Fruit fly (Drosophila melanogaster) whole organism, embryonic: ENCODE data around the gene CSN6.
A peak's percentile ranks its signal among the peaks of the same experiment; 100 is the strongest.

Source experiments
- Asciz ChIP-seq: fragments of 200-800 bp; sonication (Bioruptor generic); optimal IDR thresholded peaks from 2 replicates; lab custom pipeline; 2017; ENCODE audit warnings: missing biosample characterization, mild to moderate bottlenecking, missing genetic modification characterization, missing genetic modification reagents
- BtbVII ChIP-seq: fragments of 200-800 bp; sonication (Bioruptor generic); optimal IDR thresholded peaks from 3 replicates; lab custom pipeline; 2017; ENCODE audit warnings: missing biosample characterization, mild to moderate bottlenecking, missing genetic modification characterization
- CG1024 ChIP-seq: fragments of 200-800 bp; sonication (Bioruptor generic); IDR thresholded peaks from 2 replicates; pipeline ENCODE4 v1.3.6; 2022; ENCODE audit warnings: missing biosample characterization, missing genetic modification characterization
- CG11723 ChIP-seq: fragments of 200-800 bp; sonication (Bioruptor generic); optimal IDR thresholded peaks from 2 replicates; lab custom pipeline; 2017; ENCODE audit warnings: missing biosample characterization, mild to moderate bottlenecking, missing genetic modification characterization
- CG12104 ChIP-seq: fragments of 200-800 bp; sonication (Bioruptor generic); optimal IDR thresholded peaks from 3 replicates; lab custom pipeline; 2016; ENCODE audit warnings: missing biosample characterization, missing genetic modification characterization
- CG12219 ChIP-seq: fragments of 200-800 bp; sonication (Bioruptor generic); optimal IDR thresholded peaks from 3 replicates; lab custom pipeline; 2018; ENCODE audit warnings: missing biosample characterization, mild to moderate bottlenecking, missing genetic modification characterization
- CG13624 ChIP-seq: fragments of 200-800 bp; sonication (Bioruptor generic); optimal IDR thresholded peaks from 2 replicates; lab custom pipeline; 2016; ENCODE audit warnings: missing biosample characterization, missing genetic modification characterization
- CG14710 ChIP-seq: fragments of 200-800 bp; sonication (Bioruptor generic); optimal IDR thresholded peaks from 3 replicates; lab custom pipeline; 2019; ENCODE audit warnings: missing biosample characterization, mild to moderate bottlenecking, missing genetic modification characterization, moderate library complexity
- CG16863 ChIP-seq: fragments of 200-800 bp; sonication (Bioruptor generic); optimal IDR thresholded peaks from 3 replicates; lab custom pipeline; 2016; ENCODE audit warnings: missing biosample characterization, missing genetic modification characterization
- CG1792 ChIP-seq: fragments of 200-800 bp; sonication (Bioruptor generic); optimal IDR thresholded peaks from 2 replicates; lab custom pipeline; 2016; ENCODE audit warnings: missing biosample characterization, missing genetic modification characterization
- CG2875 ChIP-seq: fragments of 200-800 bp; sonication (Bioruptor generic); optimal IDR thresholded peaks from 2 replicates; lab custom pipeline; 2017; ENCODE audit warnings: missing biosample characterization, mild to moderate bottlenecking, missing genetic modification characterization, missing genetic modification reagents
- CG33213 ChIP-seq: fragments of 200-800 bp; sonication (Bioruptor generic); optimal IDR thresholded peaks from 3 replicates; lab custom pipeline; 2016; ENCODE audit warnings: missing biosample characterization, missing genetic modification characterization
- CG6175 ChIP-seq: fragments of 200-800 bp; sonication (Bioruptor generic); IDR thresholded peaks from 3 replicates; pipeline ENCODE4 v1.3.6; 2022; ENCODE audit warnings: missing biosample characterization, missing genetic modification characterization
- CG6254 ChIP-seq: fragments of 200-800 bp; sonication (Bioruptor generic); optimal IDR thresholded peaks from 3 replicates; lab custom pipeline; 2017; ENCODE audit warnings: mild to moderate bottlenecking, missing biosample characterization, missing genetic modification reagents, missing genetic modification characterization
- CG6813 ChIP-seq: fragments of 200-800 bp; sonication (Bioruptor generic); optimal IDR thresholded peaks from 2 replicates; lab custom pipeline; 2017; ENCODE audit warnings: missing biosample characterization, missing genetic modification characterization, mild to moderate bottlenecking, moderate library complexity, missing genetic modification reagents
- CG7357 ChIP-seq: fragments of 200-800 bp; sonication (Bioruptor generic); IDR thresholded peaks from 3 replicates; pipeline ENCODE4 v1.3.6; 2022; ENCODE audit warnings: missing biosample characterization, missing genetic modification characterization
- CG7372 ChIP-seq: fragments of 200-800 bp; sonication (Bioruptor generic); IDR thresholded peaks from 2 replicates; pipeline ENCODE4 v1.3.6; 2022; ENCODE audit warnings: missing biosample characterization, missing genetic modification characterization
- CG9727 ChIP-seq: fragments of 200-800 bp; sonication (Bioruptor generic); optimal IDR thresholded peaks from 3 replicates; lab custom pipeline; 2017; ENCODE audit warnings: missing biosample characterization, mild to moderate bottlenecking, missing genetic modification characterization
- CG9876 ChIP-seq: fragments of 200-800 bp; sonication (Bioruptor generic); optimal IDR thresholded peaks from 2 replicates; lab custom pipeline; 2016; ENCODE audit warnings: missing biosample characterization, missing genetic modification characterization
- Camta ChIP-seq: fragments of 200-800 bp; sonication (Bioruptor generic); optimal IDR thresholded peaks from 2 replicates; lab custom pipeline; 2016; ENCODE audit warnings: missing biosample characterization, missing genetic modification characterization
- Dek ChIP-seq: fragments of 200-800 bp; sonication (Bioruptor generic); optimal IDR thresholded peaks from 3 replicates; lab custom pipeline; 2019; ENCODE audit warnings: missing biosample characterization, mild to moderate bottlenecking, missing genetic modification characterization, moderate library complexity
- Fer3 ChIP-seq: fragments of 200-800 bp; sonication (Bioruptor generic); optimal IDR thresholded peaks from 2 replicates; lab custom pipeline; 2018; ENCODE audit warnings: missing biosample characterization, mild to moderate bottlenecking, missing genetic modification characterization, moderate library complexity
- Oaz ChIP-seq: fragments of 200-800 bp; sonication (Bioruptor generic); IDR thresholded peaks from 2 replicates; pipeline ENCODE4 v1.3.6; 2022; ENCODE audit warnings: missing biosample characterization, missing genetic modification characterization
- Opbp ChIP-seq: fragments of 200-800 bp; sonication (Bioruptor generic); IDR thresholded peaks from 3 replicates; pipeline ENCODE4 v1.3.6; 2022; ENCODE audit warnings: missing biosample characterization, missing genetic modification characterization; ENCODE audit not compliant: partially characterized antibody
- Optix ChIP-seq: fragments of 200-800 bp; sonication (Bioruptor generic); IDR thresholded peaks from 3 replicates; pipeline ENCODE4 v1.3.6; 2022; ENCODE audit warnings: missing biosample characterization, missing genetic modification characterization
- Ptx1 ChIP-seq: fragments of 200-800 bp; sonication (Bioruptor generic); IDR thresholded peaks from 2 replicates; pipeline ENCODE4 v1.3.6; 2022; ENCODE audit warnings: missing biosample characterization, missing genetic modification characterization
- Rfx ChIP-seq: fragments of 200-800 bp; sonication (Bioruptor generic); IDR thresholded peaks from 2 replicates; pipeline ENCODE4 v1.3.6; 2022; ENCODE audit warnings: missing biosample characterization, missing genetic modification characterization
- Rx ChIP-seq: fragments of 200-800 bp; sonication (Bioruptor generic); IDR thresholded peaks from 2 replicates; pipeline ENCODE4 v1.3.6; 2022; ENCODE audit warnings: missing biosample characterization, missing genetic modification characterization
- Sry-δ ChIP-seq: fragments of 200-800 bp; sonication (Bioruptor generic); optimal IDR thresholded peaks from 2 replicates; lab custom pipeline; 2016; ENCODE audit warnings: missing biosample characterization, missing genetic modification characterization
- Ssrp ChIP-seq: fragments of 200-800 bp; sonication (Bioruptor generic); optimal IDR thresholded peaks from 2 replicates; lab custom pipeline; 2018; ENCODE audit warnings: missing biosample characterization, mild to moderate bottlenecking, missing genetic modification characterization, moderate library complexity
- Xbp1 ChIP-seq: fragments of 200-800 bp; sonication (Bioruptor generic); optimal IDR thresholded peaks from 3 replicates; lab custom pipeline; 2016; ENCODE audit warnings: missing biosample characterization, mild to moderate bottlenecking, missing genetic modification characterization
- ase ChIP-seq: fragments of 200-800 bp; sonication (Bioruptor generic); IDR thresholded peaks from 3 replicates; pipeline ENCODE4 v1.3.6; 2022; ENCODE audit warnings: missing biosample characterization, missing genetic modification characterization
- bab2 ChIP-seq: fragments of 200-800 bp; sonication (Bioruptor generic); optimal IDR thresholded peaks from 2 replicates; lab custom pipeline; 2016; ENCODE audit warnings: missing biosample characterization, missing genetic modification characterization
- chinmo ChIP-seq: fragments of 200-800 bp; sonication (Bioruptor generic); IDR thresholded peaks from 4 replicates; pipeline ENCODE4 v1.3.6; 2022; ENCODE audit warnings: missing biosample characterization, missing genetic modification characterization; ENCODE audit not compliant: partially characterized antibody
- chn ChIP-seq: fragments of 200-800 bp; sonication (Bioruptor generic); optimal IDR thresholded peaks from 2 replicates; lab custom pipeline; 2016; ENCODE audit warnings: missing biosample characterization, missing genetic modification characterization
- ci ChIP-seq: fragments of 200-800 bp; sonication (Bioruptor generic); IDR thresholded peaks from 3 replicates; pipeline ENCODE4 v1.3.6; 2022; ENCODE audit warnings: missing biosample characterization, missing genetic modification characterization
- crc ChIP-seq: fragments of 200-800 bp; sonication (Bioruptor generic); optimal IDR thresholded peaks from 2 replicates; lab custom pipeline; 2016; ENCODE audit warnings: missing biosample characterization, missing genetic modification characterization
- dmrt11E ChIP-seq: fragments of 200-800 bp; sonication (Bioruptor generic); optimal IDR thresholded peaks from 3 replicates; lab custom pipeline; 2018; ENCODE audit warnings: missing biosample characterization, mild to moderate bottlenecking, missing genetic modification characterization, moderate library complexity
- dmrt99B ChIP-seq: fragments of 200-800 bp; sonication (Bioruptor generic); optimal IDR thresholded peaks from 2 replicates; lab custom pipeline; 2018; ENCODE audit warnings: missing biosample characterization, mild to moderate bottlenecking, missing genetic modification characterization, moderate library complexity
- dpn ChIP-seq, 2 experiments: fragments of 200-800 bp; sonication (Bioruptor generic); optimal IDR thresholded peaks; 3 replicates each; lab custom pipeline; 2016; ENCODE audit warnings: missing biosample characterization in 2 of 2, missing genetic modification characterization in 2 of 2
- gsb ChIP-seq: fragments of 200-800 bp; sonication (Bioruptor generic); IDR thresholded peaks from 2 replicates; pipeline ENCODE4 v1.3.6; 2022; ENCODE audit warnings: missing biosample characterization, missing genetic modification characterization
- hbn ChIP-seq: fragments of 200-800 bp; sonication (Bioruptor generic); IDR thresholded peaks from 2 replicates; pipeline ENCODE4 v1.3.6; 2022; ENCODE audit warnings: missing biosample characterization, missing genetic modification characterization; ENCODE audit not compliant: partially characterized antibody
- ken ChIP-seq: fragments of 200-800 bp; sonication (Bioruptor generic); IDR thresholded peaks from 3 replicates; pipeline ENCODE4 v1.3.6; 2022; ENCODE audit warnings: missing biosample characterization, missing genetic modification characterization
- mam ChIP-seq: fragments of 200-800 bp; sonication (Bioruptor generic); optimal IDR thresholded peaks from 3 replicates; lab custom pipeline; 2016; ENCODE audit warnings: missing biosample characterization, missing genetic modification characterization
- nmo ChIP-seq: fragments of 200-800 bp; sonication (Bioruptor generic); optimal IDR thresholded peaks from 2 replicates; lab custom pipeline; 2018; ENCODE audit warnings: missing biosample characterization, mild to moderate bottlenecking, missing genetic modification characterization, moderate library complexity
- nom ChIP-seq: fragments of 200-800 bp; sonication (Bioruptor generic); optimal IDR thresholded peaks from 2 replicates; lab custom pipeline; 2017; ENCODE audit warnings: missing biosample characterization, missing genetic modification characterization, mild to moderate bottlenecking, moderate library complexity, missing genetic modification reagents
- pb ChIP-seq: fragments of 200-800 bp; sonication (Bioruptor generic); optimal IDR thresholded peaks from 3 replicates; lab custom pipeline; 2016; ENCODE audit warnings: missing biosample characterization, missing genetic modification characterization
- psq ChIP-seq: fragments of 200-800 bp; sonication (Bioruptor generic); optimal IDR thresholded peaks from 2 replicates; lab custom pipeline; 2017; ENCODE audit warnings: missing biosample characterization, missing genetic modification characterization
- sc ChIP-seq, 3 experiments: fragments of >200 bp in 2 of 3; fragments of 200-800 bp in 1 of 3; sonication (Bioruptor generic) in 1 of 3; optimal IDR thresholded peaks; 2 replicates in 2 of 3; 3 replicates in 1 of 3; lab custom pipeline; 2017; ENCODE audit warnings: mild to moderate bottlenecking in 1 of 3, missing biosample characterization in 1 of 3, missing genetic modification characterization in 1 of 3, missing genetic modification reagents in 1 of 3
- sens ChIP-seq: fragments of 200-800 bp; sonication (Bioruptor generic); peaks from one replicate; lab custom pipeline; 2016; ENCODE audit warnings: missing biosample characterization, missing genetic modification characterization

The CSN6 gene

dm6 chr3R:22624737-22625136 lies 44.2 kb downstream of the CSN6 start (continued):
- TF ChIP-seq CG2875 (GFP tag; lab: Kevin White, UChicago) = peak; percentile 54
- peak; percentile 74 for TF ChIP-seq Rx (GFP tag; lab: Robert Waterston, UW)
- TF ChIP-seq CG6175 (GFP tag; lab: Robert Waterston, UW) = peak; percentile 51; the same call in 1 of the 3 replicates
- peak; percentile 71 for TF ChIP-seq CG16863
- TF ChIP-seq CG12219 (GFP tag; lab: Kevin White, UChicago) = peak; percentile 56
- TF ChIP-seq Dek = no peak
- TF ChIP-seq CG1024 (GFP tag; lab: Robert Waterston, UW) = peak; percentile 69
- TF ChIP-seq Rfx (GFP tag; lab: Robert Waterston, UW) = peak; percentile 63
- peak; percentile 80 for TF ChIP-seq ken (GFP tag; lab: Robert Waterston, UW)
- TF ChIP-seq CG9727 (GFP tag; lab: Kevin White, UChicago) = peak; percentile 42
- no peak for TF ChIP-seq BtbVII (GFP tag; lab: Kevin White, UChicago)
- TF ChIP-seq CG6254 (GFP tag; lab: Kevin White, UChicago) = peak; percentile 26
- TF ChIP-seq gsb (GFP tag; lab: Robert Waterston, UW) = peak; percentile 46; the same call in 1 of the 2 replicates
- TF ChIP-seq nmo (GFP tag; lab: Kevin White, UChicago) = peak; percentile 61
- TF ChIP-seq Xbp1 (GFP tag; lab: Kevin White, UChicago) = peak; percentile 65
- TF ChIP-seq psq (GFP tag; lab: Kevin White, UChicago) = no peak
- TF ChIP-seq CG7372 (GFP tag; lab: Robert Waterston, UW) = 0 out of 2 replicates have a peak, but pooled peaks have one; percentile 36
- peak; percentile 56 to 59 for TF ChIP-seq dpn (GFP tag; optimal IDR thresholded peaks at IDR 0.05; lab: Kevin White, UChicago)
- TF ChIP-seq chn (GFP tag; lab: Kevin White, UChicago) = peak; percentile 45
- peak; percentile 97 for TF ChIP-seq sens (GFP tag; lab: Kevin White, UChicago)
- peak; percentile 61 for TF ChIP-seq dmrt11E (tag; lab: Kevin White, UChicago)
- peak; percentile 87 for TF ChIP-seq dmrt99B (tag; lab: Kevin White, UChicago)
- TF ChIP-seq sc (optimal IDR thresholded peaks at IDR 0.05; lab: Kevin White, UChicago) = no peak
- TF ChIP-seq sc (GFP tag; optimal IDR thresholded peaks at IDR 0.05; lab: Kevin White, UChicago) = peak; percentile 35
- TF ChIP-seq Asciz (GFP tag; lab: Kevin White, UChicago) = peak; percentile 76
- TF ChIP-seq Sry-δ (GFP tag; lab: Kevin White, UChicago) = peak; percentile 1
- TF ChIP-seq crc = peak; percentile 34
- peak; percentile 54 for TF ChIP-seq CG13624
- TF ChIP-seq Ssrp (tag; lab: Kevin White, UChicago) = peak; percentile 52
- peak; percentile 29 for TF ChIP-seq CG1792 (GFP tag; lab: Kevin White, UChicago)
- no peak for TF ChIP-seq chinmo (GFP tag; lab: Robert Waterston, UW)
- peak; percentile 56 for TF ChIP-seq CG33213 (GFP tag; lab: Kevin White, UChicago)
- peak; percentile 57 for TF ChIP-seq nom (GFP tag; lab: Kevin White, UChicago)
- TF ChIP-seq Oaz (GFP tag; lab: Robert Waterston, UW) = peak; percentile 57; the same call in 1 of the 2 replicates
- TF ChIP-seq mam = peak; percentile 56
- peak; percentile 15 for TF ChIP-seq pb (GFP tag; lab: Kevin White, UChicago)
- no peak for TF ChIP-seq Opbp (GFP tag; lab: Robert Waterston, UW)
- TF ChIP-seq Optix (GFP tag; lab: Robert Waterston, UW) = peak; percentile 62; the same call in 1 of the 3 replicates
- peak; percentile 76 for TF ChIP-seq Ptx1
- TF ChIP-seq CG7357 (GFP tag; lab: Robert Waterston, UW) = 0 out of 3 replicates have a peak, but pooled peaks have one; percentile 39
- TF ChIP-seq Camta (GFP tag; lab: Kevin White, UChicago) = peak; percentile 38
- peak; percentile 5 for TF ChIP-seq CG9876
- no peak for TF ChIP-seq hbn (GFP tag; lab: Robert Waterston, UW)
- TF ChIP-seq bab2 (GFP tag; lab: Kevin White, UChicago) = peak; percentile 64
- TF ChIP-seq CG11723 (GFP tag; lab: Kevin White, UChicago) = no peak
- TF ChIP-seq ci (GFP tag; lab: Robert Waterston, UW) = peak; percentile 91
- peak; percentile 40 for TF ChIP-seq CG6813 (GFP tag; lab: Kevin White, UChicago)
- TF ChIP-seq CG12104 = peak; percentile 55
- TF ChIP-seq Fer3 = peak; percentile 50
- peak; percentile 26 for TF ChIP-seq CG14710
- peak; percentile 75; the same call in 2 of the 3 replicates for TF ChIP-seq ase (GFP tag; lab: Robert Waterston, UW)
